Fruit fly (Drosophila melanogaster) whole organism, prepupa: Measurements from ENCODE around the gene CG5946.
A peak's percentile ranks its signal among the peaks of the same experiment; 100 is the strongest.

Experiments used
- Blimp-1 ChIP-seq: fragments of 200-800 bp; sonication (Bioruptor generic); optimal IDR thresholded peaks from 3 replicates; lab custom pipeline; 2017; ENCODE audit warnings: missing biosample characterization, missing genetic modification characterization, mild to moderate bottlenecking, moderate library complexity, missing genetic modification reagents
- CG10631 ChIP-seq: fragments of 200-800 bp; sonication (Bioruptor generic); optimal IDR thresholded peaks from 2 replicates; lab custom pipeline; 2016; ENCODE audit warnings: missing biosample characterization, missing genetic modification characterization
- CG10669 ChIP-seq: fragments of 200-800 bp; sonication (Bioruptor generic); optimal IDR thresholded peaks from 3 replicates; lab custom pipeline; 2018; ENCODE audit warnings: missing biosample characterization, mild to moderate bottlenecking, missing genetic modification characterization, moderate library complexity
- CG11762 ChIP-seq: fragments of 200-800 bp; sonication (Bioruptor generic); optimal IDR thresholded peaks from 3 replicates; lab custom pipeline; 2016; ENCODE audit warnings: missing biosample characterization, missing genetic modification characterization; ENCODE audit not compliant: insufficient read depth
- CG11902 ChIP-seq: fragments of 200-800 bp; sonication (Bioruptor generic); optimal IDR thresholded peaks from 3 replicates; lab custom pipeline; 2016; ENCODE audit warnings: missing biosample characterization, missing genetic modification characterization
- CG1621 ChIP-seq: fragments of 200-800 bp; sonication (Bioruptor generic); optimal IDR thresholded peaks from 3 replicates; lab custom pipeline; 2018; ENCODE audit warnings: missing biosample characterization, mild to moderate bottlenecking, missing genetic modification characterization
- CG16779 ChIP-seq: fragments of 200-800 bp; sonication (Bioruptor generic); optimal IDR thresholded peaks from 3 replicates; lab custom pipeline; 2017; ENCODE audit warnings: missing biosample characterization, mild to moderate bottlenecking, missing genetic modification characterization
- CG3032 ChIP-seq: fragments of 200-800 bp; optimal IDR thresholded peaks from 2 replicates; lab custom pipeline; 2019; ENCODE audit warnings: missing biosample characterization, mild to moderate bottlenecking, missing genetic modification characterization, moderate library complexity
- CG31627 ChIP-seq: fragments of 200-800 bp; sonication (Bioruptor generic); optimal IDR thresholded peaks from 3 replicates; lab custom pipeline; 2016; ENCODE audit warnings: missing biosample characterization, missing genetic modification characterization
- CG32006 ChIP-seq: fragments of 200-800 bp; sonication (Bioruptor generic); optimal IDR thresholded peaks from 3 replicates; lab custom pipeline; 2017; ENCODE audit warnings: missing biosample characterization, mild to moderate bottlenecking, missing genetic modification characterization
- CG34406 ChIP-seq: fragments of 200-800 bp; sonication (Bioruptor generic); optimal IDR thresholded peaks from 3 replicates; lab custom pipeline; 2016; ENCODE audit warnings: missing biosample characterization, missing genetic modification characterization
- CG9139 ChIP-seq: fragments of 200-800 bp; sonication (Bioruptor generic); optimal IDR thresholded peaks from 3 replicates; lab custom pipeline; 2017; ENCODE audit warnings: missing biosample characterization, mild to moderate bottlenecking, missing genetic modification characterization
- Eip78C ChIP-seq: fragments of 200-800 bp; sonication (Bioruptor generic); peaks from one replicate; lab custom pipeline; 2016; ENCODE audit warnings: missing biosample characterization, missing genetic modification characterization
- Eip93F ChIP-seq: fragments of 200-800 bp; sonication (Bioruptor generic); optimal IDR thresholded peaks from 2 replicates; lab custom pipeline; 2016; ENCODE audit warnings: missing biosample characterization, mild to moderate bottlenecking, missing genetic modification characterization
- Ets21C ChIP-seq: fragments of 200-800 bp; sonication (Bioruptor generic); optimal IDR thresholded peaks from 3 replicates; lab custom pipeline; 2016; ENCODE audit warnings: missing biosample characterization, missing genetic modification characterization
- Met ChIP-seq: fragments of 200-800 bp; sonication (Bioruptor generic); optimal IDR thresholded peaks from 3 replicates; lab custom pipeline; 2016; ENCODE audit warnings: missing biosample characterization, missing genetic modification characterization
- OdsH ChIP-seq: fragments of 200-800 bp; sonication (Bioruptor generic); optimal IDR thresholded peaks from 3 replicates; lab custom pipeline; 2016; ENCODE audit warnings: missing biosample characterization, missing genetic modification characterization
- Smox ChIP-seq: fragments of 200-800 bp; sonication (Bioruptor generic); optimal IDR thresholded peaks from 3 replicates; lab custom pipeline; 2016; ENCODE audit warnings: missing biosample characterization, missing genetic modification characterization
- Sox14 ChIP-seq: fragments of 200-800 bp; sonication (Bioruptor generic); optimal IDR thresholded peaks from 3 replicates; lab custom pipeline; 2016; ENCODE audit warnings: missing biosample characterization, missing genetic modification characterization
- Sox15 ChIP-seq: fragments of 200-800 bp; sonication (Bioruptor generic); optimal IDR thresholded peaks from 3 replicates; lab custom pipeline; 2016; ENCODE audit warnings: missing biosample characterization, missing genetic modification characterization
- achi ChIP-seq: fragments of 200-800 bp; sonication (Bioruptor generic); optimal IDR thresholded peaks from 3 replicates; lab custom pipeline; 2016; ENCODE audit warnings: missing biosample characterization, missing genetic modification characterization
- acj6 ChIP-seq: fragments of 200-800 bp; sonication (Bioruptor generic); optimal IDR thresholded peaks from 3 replicates; lab custom pipeline; 2016; ENCODE audit warnings: missing biosample characterization, missing genetic modification characterization
- esn ChIP-seq: fragments of 200-800 bp; sonication (Bioruptor generic); optimal IDR thresholded peaks from 2 replicates; lab custom pipeline; 2016; ENCODE audit warnings: missing biosample characterization, mild to moderate bottlenecking, missing genetic modification characterization, moderate library complexity
- fd59A ChIP-seq: fragments of 200-800 bp; sonication (Bioruptor generic); optimal IDR thresholded peaks from 2 replicates; lab custom pipeline; 2017; ENCODE audit warnings: missing biosample characterization, mild to moderate bottlenecking, missing genetic modification characterization, missing genetic modification reagents
- fd85E ChIP-seq: fragments of 200-800 bp; sonication (Bioruptor generic); optimal IDR thresholded peaks from 3 replicates; lab custom pipeline; 2016; ENCODE audit warnings: missing biosample characterization, missing genetic modification characterization
- fkh ChIP-seq: fragments of 200-800 bp; sonication (Bioruptor generic); optimal IDR thresholded peaks from 3 replicates; lab custom pipeline; 2017; ENCODE audit warnings: missing biosample characterization, mild to moderate bottlenecking, missing genetic modification characterization, moderate library complexity
- lz ChIP-seq: fragments of 200-800 bp; sonication (Bioruptor generic); optimal IDR thresholded peaks from 3 replicates; lab custom pipeline; 2016; ENCODE audit warnings: missing biosample characterization, missing genetic modification characterization
- net ChIP-seq: fragments of 200-800 bp; sonication (Bioruptor generic); optimal IDR thresholded peaks from 3 replicates; lab custom pipeline; 2016; ENCODE audit warnings: missing biosample characterization, missing genetic modification characterization
- svp ChIP-seq: fragments of 200-800 bp; sonication (Bioruptor generic); peaks from one replicate; lab custom pipeline; 2016; ENCODE audit warnings: missing biosample characterization, missing genetic modification characterization
- topi ChIP-seq: fragments of 200-800 bp; sonication (Bioruptor generic); optimal IDR thresholded peaks from 3 replicates; lab custom pipeline; 2016; ENCODE audit warnings: missing biosample characterization, missing genetic modification characterization
- vri ChIP-seq: fragments of 200-800 bp; sonication (Bioruptor generic); optimal IDR thresholded peaks from 3 replicates; lab custom pipeline; 2016; ENCODE audit warnings: missing biosample characterization, mild to moderate bottlenecking, missing genetic modification characterization

CG5946 gene

DNA sequence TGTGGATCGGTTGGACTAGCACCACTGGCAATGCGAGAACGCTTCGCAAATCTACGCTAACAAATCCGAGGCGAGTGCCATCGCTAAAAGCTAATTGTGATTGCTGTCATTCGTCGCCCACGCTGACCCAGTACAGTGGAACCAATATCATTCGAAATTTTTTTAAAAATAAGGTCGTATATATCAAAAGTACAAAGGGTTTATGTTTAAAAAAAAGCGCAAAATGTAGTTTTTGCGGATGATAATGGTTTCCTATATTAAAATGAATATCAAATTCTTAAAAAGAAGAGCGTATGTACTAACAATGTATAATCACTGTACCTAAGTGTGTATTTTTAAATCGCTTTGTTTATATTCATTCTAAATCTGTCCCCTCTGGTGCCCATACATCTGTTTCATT, 36.8 kb downstream of the CG5946 start (continued):
- no peak for TF ChIP-seq Eip93F
- peak; percentile 29 for TF ChIP-seq net
- TF ChIP-seq Smox (GFP tag; lab: Kevin White, UChicago): no peak
- no peak for TF ChIP-seq fd59A (GFP tag; lab: Kevin White, UChicago)
- no peak for TF ChIP-seq CG10631 (GFP tag; lab: Kevin White, UChicago)
- no peak for TF ChIP-seq Ets21C (GFP tag; lab: Kevin White, UChicago)
- TF ChIP-seq vri (GFP tag; lab: Kevin White, UChicago): no peak
- TF ChIP-seq acj6 (GFP tag; lab: Kevin White, UChicago): no peak
- TF ChIP-seq esn (GFP tag; lab: Kevin White, UChicago): no peak
- TF ChIP-seq CG10669 (GFP tag; lab: Kevin White, UChicago): no peak
- no peak for TF ChIP-seq Blimp-1 (GFP tag; lab: Kevin White, UChicago)
- no peak for TF ChIP-seq fkh (GFP tag; lab: Kevin White, UChicago)
- TF ChIP-seq OdsH (GFP tag; lab: Kevin White, UChicago): no peak

dm6 chr3L:11777348-11777958, 44.6 kb downstream of the CG5946 start:
- TF ChIP-seq svp (GFP tag; lab: Kevin White, UChicago) (peak; percentile 87), CG9139 (GFP tag; lab: Kevin White, UChicago) (no peak), fd85E (GFP tag; lab: Kevin White, UChicago) (no peak), acj6 (GFP tag; lab: Kevin White, UChicago) (no peak), Sox14 (GFP tag; lab: Kevin White, UChicago) (no peak), CG11902 (GFP tag; lab: Kevin White, UChicago) (no peak), vri (GFP tag; lab: Kevin White, UChicago) (peak; percentile 41)

- TF ChIP-seq vri (GFP tag; lab: Kevin White, UChicago) (peak; percentile 78), Eip93F (no peak), Sox14 (GFP tag; lab: Kevin White, UChicago) (peak; percentile 17)
Observed at dm6 chr3L:11776731-11777130, 45.3 kb downstream of the CG5946 start, which contains the start of gene CG14131. TSS of gene CG14131 (plus strand) at chr3L:11777073.

DNA sequence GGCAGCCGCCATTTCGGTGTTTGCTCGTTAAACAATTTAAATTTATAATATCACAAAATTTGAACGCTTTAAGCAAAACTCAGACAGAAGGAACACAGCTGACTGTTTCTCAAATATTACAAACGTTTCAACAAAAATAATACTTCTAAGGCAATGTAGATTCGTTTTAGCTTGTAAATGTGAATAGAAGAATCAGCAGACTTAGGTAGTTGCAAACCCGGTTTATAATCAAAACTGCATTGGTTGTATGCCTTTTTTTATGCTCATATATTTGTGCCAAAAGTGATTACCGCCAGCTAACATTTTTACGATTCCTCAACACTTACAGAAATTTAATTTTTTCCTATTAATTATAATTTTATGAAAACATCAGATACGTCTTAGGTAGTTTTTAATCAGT, 47.7 kb downstream of the CG5946 start, which contains the start of gene Tim13:
Gene Tim13, minus strand, starts transcription at position 101 of the 400 bp plus-strand sequence.
- TF ChIP-seq topi (no peak), CG1621 (tag; lab: Kevin White, UChicago) (no peak), CG16779 (tag; lab: Kevin White, UChicago) (no peak), lz (GFP tag; lab: Kevin White, UChicago) (no peak), Blimp-1 (GFP tag; lab: Kevin White, UChicago) (no peak), net (no peak), CG11762 (GFP tag; lab: Kevin White, UChicago) (no peak), Met (no peak), CG32006 (GFP tag; lab: Kevin White, UChicago) (no peak), fd59A (GFP tag; lab: Kevin White, UChicago) (no peak), CG31627 (GFP tag; lab: Kevin White, UChicago) (no peak), Eip78C (GFP tag; lab: Kevin White, UChicago) (no peak), achi (no peak), Sox15 (GFP tag; lab: Kevin White, UChicago) (no peak), CG3032 (tag; lab: Kevin White, UChicago) (no peak), fd85E (GFP tag; lab: Kevin White, UChicago) (no peak)

- no peak for TF ChIP-seq Eip93F
- TF ChIP-seq svp (GFP tag; lab: Kevin White, UChicago): peak; percentile 77
- TF ChIP-seq CG34406 (GFP tag; lab: Kevin White, UChicago): no peak
Observed at dm6 chr3L:11773796-11774195, 48.3 kb downstream of the CG5946 start.
